Fruit fly (Drosophila melanogaster) whole organism, pupa: ENCODE results near the gene ATPsyngamma.

Experiments used
- CG13204 ChIP-seq: fragments of 200-800 bp; sonication (Bioruptor generic); optimal IDR thresholded peaks from 2 replicates; lab custom pipeline; 2018; ENCODE audit warnings: missing biosample characterization, mild to moderate bottlenecking, missing genetic modification characterization, moderate library complexity
- CG14655 ChIP-seq: fragments of 200-800 bp; sonication (Bioruptor generic); optimal IDR thresholded peaks from 3 replicates; lab custom pipeline; 2017; ENCODE audit warnings: mild to moderate bottlenecking, missing biosample characterization, missing genetic modification reagents, missing genetic modification characterization
- CG17806 ChIP-seq: fragments of 200-800 bp; sonication (Bioruptor generic); optimal IDR thresholded peaks from 2 replicates; lab custom pipeline; 2018; ENCODE audit warnings: missing biosample characterization, mild to moderate bottlenecking, missing genetic modification characterization, moderate library complexity
- CG32121 ChIP-seq: fragments of 200-800 bp; sonication (Bioruptor generic); IDR thresholded peaks from 2 replicates; pipeline ENCODE4 v1.3.6; 2022; ENCODE audit warnings: missing biosample characterization, missing genetic modification characterization
- CG34367 ChIP-seq: fragments of 200-800 bp; sonication (Bioruptor generic); optimal IDR thresholded peaks from 2 replicates; lab custom pipeline; 2018; ENCODE audit warnings: missing biosample characterization, mild to moderate bottlenecking, missing genetic modification characterization
- CG8159 ChIP-seq: fragments of 200-800 bp; sonication (Bioruptor generic); optimal IDR thresholded peaks from 3 replicates; lab custom pipeline; 2018; ENCODE audit warnings: missing biosample characterization, mild to moderate bottlenecking, missing genetic modification characterization, moderate library complexity
- CG8301 ChIP-seq: fragments of 200-800 bp; sonication (Bioruptor generic); optimal IDR thresholded peaks from 2 replicates; lab custom pipeline; 2018; ENCODE audit warnings: missing biosample characterization, mild to moderate bottlenecking, missing genetic modification characterization
- D1 ChIP-seq: fragments of 200-800 bp; sonication (Bioruptor generic); optimal IDR thresholded peaks from 2 replicates; lab custom pipeline; 2018; ENCODE audit warnings: missing biosample characterization, mild to moderate bottlenecking, missing genetic modification characterization, moderate library complexity
- EcR ChIP-seq: fragments of 200-800 bp; sonication (Bioruptor generic); optimal IDR thresholded peaks from 3 replicates; lab custom pipeline; 2019; ENCODE audit warnings: missing biosample characterization, missing genetic modification characterization, mild to moderate bottlenecking, moderate library complexity, missing genetic modification reagents
- Snoo ChIP-seq: fragments of 200-800 bp; sonication (Bioruptor generic); optimal IDR thresholded peaks from 3 replicates; lab custom pipeline; 2017; ENCODE audit warnings: missing biosample characterization, mild to moderate bottlenecking, missing genetic modification characterization, inconsistent platforms

DNA sequence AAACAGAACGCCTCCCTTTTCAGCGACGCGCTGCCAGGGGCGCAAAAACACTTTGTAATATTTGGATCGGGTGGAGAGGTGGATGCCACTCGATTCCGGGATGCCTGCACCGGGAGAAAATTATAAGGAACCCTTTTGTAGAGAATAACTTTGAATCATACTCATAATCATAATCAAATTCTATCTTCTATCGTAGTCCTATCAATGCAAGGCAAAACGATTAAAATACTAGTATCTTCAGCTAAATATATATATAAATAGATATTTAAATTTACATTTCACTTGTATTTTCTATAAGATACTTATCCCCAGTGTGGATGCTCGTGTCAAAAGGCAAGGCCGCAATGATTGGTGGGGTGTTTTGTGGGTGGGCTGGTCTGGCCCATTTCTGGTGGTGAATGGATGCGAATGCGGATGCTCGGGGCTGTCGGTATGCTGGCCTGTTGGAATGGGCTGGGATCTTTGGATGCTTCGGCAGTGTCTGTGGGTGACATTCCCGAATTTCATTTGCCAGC is 43.1 kb downstream of the ATPsyngamma start:
- TF ChIP-seq CG17806 (tag; lab: Kevin White, UChicago): no peak
- TF ChIP-seq CG14655: no peak
- no peak for TF ChIP-seq D1 (tag; lab: Kevin White, UChicago)
- TF ChIP-seq CG8159: no peak
- TF ChIP-seq CG32121 (GFP tag; lab: Robert Waterston, UW): no peak
- TF ChIP-seq Snoo (tag; lab: Kevin White, UChicago): no peak
- no peak for TF ChIP-seq CG8301 (tag; lab: Kevin White, UChicago)
- no peak for TF ChIP-seq CG34367 (tag; lab: Kevin White, UChicago)
- TF ChIP-seq CG13204 (GFP tag; lab: Kevin White, UChicago): no peak
- TF ChIP-seq EcR: no peak
